Worm (Caenorhabditis elegans) whole organism, late embryonic: ENCODE data around the gene thk-1.
A peak's percentile ranks its signal among the peaks of the same experiment; 100 is the strongest.

ENCODE experiments used
- C38D4.7 ChIP-seq: fragments of 200-800 bp; sonication (Bioruptor generic); optimal IDR thresholded peaks from 2 replicates; lab custom pipeline; 2018; ENCODE audit warnings: mild to moderate bottlenecking, missing genetic modification characterization, moderate library complexity, missing compliant biosample characterization
- F13H6.1 ChIP-seq: sonication (generic microtip); optimal IDR thresholded peaks from 2 replicates; lab custom pipeline; 2016; ENCODE audit warnings: missing genetic modification characterization, missing compliant biosample characterization
- K09A11.1 ChIP-seq: sonication (generic microtip); optimal IDR thresholded peaks from 2 replicates; lab custom pipeline; 2017; ENCODE audit warnings: antibody characterized with exemption, mild to moderate bottlenecking, missing genetic modification characterization, missing compliant biosample characterization; ENCODE audit not compliant: insufficient read depth
- ahr-1 ChIP-seq: sonication (generic microtip); optimal IDR thresholded peaks from 2 replicates; lab custom pipeline; 2016; ENCODE audit warnings: missing genetic modification characterization, missing compliant biosample characterization
- ceh-18 ChIP-seq: sonication (generic microtip); optimal IDR thresholded peaks from 2 replicates; lab custom pipeline; 2016; ENCODE audit warnings: missing genetic modification characterization, missing compliant biosample characterization
- ceh-2 ChIP-seq: sonication (generic microtip); optimal IDR thresholded peaks from 2 replicates; lab custom pipeline; 2016; ENCODE audit warnings: missing genotype, missing genetic modification characterization, missing compliant biosample characterization
- ceh-30 ChIP-seq: fragments of 150-350 bp; optimal IDR thresholded peaks from 2 replicates; lab custom pipeline; 2014; ENCODE audit warnings: missing biosample characterization, missing genetic modification characterization
- ceh-31 ChIP-seq: sonication (generic microtip); optimal IDR thresholded peaks from 2 replicates; lab custom pipeline; 2016; ENCODE audit warnings: missing genetic modification characterization, missing compliant biosample characterization
- ceh-34 ChIP-seq: sonication (generic microtip); optimal IDR thresholded peaks from 2 replicates; lab custom pipeline; 2016; ENCODE audit warnings: mild to moderate bottlenecking, missing genetic modification characterization, missing compliant biosample characterization
- ceh-45 ChIP-seq: fragments of 200-800 bp; sonication (Bioruptor generic); IDR thresholded peaks from 2 replicates; pipeline ENCODE4 v1.3.6; 2022; ENCODE audit warnings: missing genetic modification reagents, missing genetic modification characterization, missing compliant biosample characterization
- ceh-6 ChIP-seq: fragments of 200-800 bp; sonication (Bioruptor generic); optimal IDR thresholded peaks from 2 replicates; lab custom pipeline; 2018; ENCODE audit warnings: mild to moderate bottlenecking, missing genetic modification characterization, missing compliant biosample characterization
- ceh-9 ChIP-seq: sonication (generic microtip); optimal IDR thresholded peaks from 2 replicates; lab custom pipeline; 2016; ENCODE audit warnings: mild to moderate bottlenecking, missing genetic modification characterization, inconsistent platforms, missing compliant biosample characterization
- elt-4 ChIP-seq: sonication (generic microtip); optimal IDR thresholded peaks from 2 replicates; lab custom pipeline; 2016; ENCODE audit warnings: missing genetic modification characterization, missing compliant biosample characterization
- fax-1 ChIP-seq: sonication (generic microtip); optimal IDR thresholded peaks from 2 replicates; lab custom pipeline; 2016; ENCODE audit warnings: missing genotype, missing genetic modification characterization, missing compliant biosample characterization
- fkh-10 ChIP-seq: fragments of 150-350 bp; optimal IDR thresholded peaks from 2 replicates; lab custom pipeline; 2014; ENCODE audit warnings: missing biosample characterization, missing genetic modification reagents, missing genetic modification characterization
- gmeb-2 ChIP-seq: sonication (generic microtip); optimal IDR thresholded peaks from 2 replicates; lab custom pipeline; 2016; ENCODE audit warnings: missing genetic modification characterization, inconsistent platforms, missing compliant biosample characterization
- hlh-15 ChIP-seq: sonication (generic microtip); optimal IDR thresholded peaks from 2 replicates; lab custom pipeline; 2016; ENCODE audit warnings: missing genetic modification characterization, missing compliant biosample characterization
- hlh-30 ChIP-seq: sonication (generic microtip); optimal IDR thresholded peaks from 2 replicates; lab custom pipeline; 2017; ENCODE audit warnings: antibody characterized with exemption, missing genetic modification characterization, missing compliant biosample characterization; ENCODE audit not compliant: insufficient read depth
- hlh-6 ChIP-seq: sonication (generic microtip); optimal IDR thresholded peaks from 2 replicates; lab custom pipeline; 2016; ENCODE audit warnings: missing genotype, missing genetic modification characterization, missing compliant biosample characterization
- lim-6 ChIP-seq: sonication (generic microtip); optimal IDR thresholded peaks from 2 replicates; lab custom pipeline; 2016; ENCODE audit warnings: missing genetic modification characterization, missing compliant biosample characterization
- madf-2 ChIP-seq: sonication (generic microtip); optimal IDR thresholded peaks from 2 replicates; lab custom pipeline; 2017; ENCODE audit warnings: missing genetic modification characterization, missing compliant biosample characterization
- mec-3 ChIP-seq: sonication (generic microtip); optimal IDR thresholded peaks from 2 replicates; lab custom pipeline; 2016; ENCODE audit warnings: borderline replicate concordance, missing genetic modification characterization, missing compliant biosample characterization
- nfya-1 ChIP-seq: sonication (generic microtip); optimal IDR thresholded peaks from 2 replicates; lab custom pipeline; 2017; ENCODE audit warnings: missing genetic modification characterization, mild to moderate bottlenecking, missing compliant biosample characterization, antibody characterized with exemption, moderate library complexity
- nhr-11 ChIP-seq: fragments of 150-350 bp; optimal IDR thresholded peaks from 2 replicates; lab custom pipeline; 2014; ENCODE audit warnings: missing biosample characterization, missing genetic modification characterization
- nhr-232 ChIP-seq: sonication (generic microtip); optimal IDR thresholded peaks from 2 replicates; lab custom pipeline; 2016; ENCODE audit warnings: missing genetic modification characterization, missing compliant biosample characterization
- npax-4 ChIP-seq: sonication (generic microtip); optimal IDR thresholded peaks from 2 replicates; lab custom pipeline; 2016; ENCODE audit warnings: missing genetic modification characterization, missing compliant biosample characterization
- pag-3 ChIP-seq: sonication (generic microtip); optimal IDR thresholded peaks from 2 replicates; lab custom pipeline; 2016; ENCODE audit warnings: missing compliant biosample characterization, missing genetic modification characterization, borderline replicate concordance
- pax-1 ChIP-seq: fragments of 150-350 bp; optimal IDR thresholded peaks from 2 replicates; lab custom pipeline; 2014; ENCODE audit warnings: missing biosample characterization, missing genetic modification characterization
- pha-4 ChIP-seq: fragments of 150-350 bp; optimal IDR thresholded peaks from 2 replicates; lab custom pipeline; 2018; ENCODE audit warnings: missing biosample characterization, missing genetic modification reagents, missing genetic modification characterization
- pqm-1 ChIP-seq: sonication (generic microtip); optimal IDR thresholded peaks from 2 replicates; lab custom pipeline; 2016; ENCODE audit warnings: missing genetic modification characterization, missing compliant biosample characterization
- ref-2 ChIP-seq: sonication (generic microtip); optimal IDR thresholded peaks from 2 replicates; lab custom pipeline; 2016; ENCODE audit warnings: missing genetic modification characterization, missing compliant biosample characterization
- rnt-1 ChIP-seq: sonication (generic microtip); optimal IDR thresholded peaks from 2 replicates; lab custom pipeline; 2016; ENCODE audit warnings: missing genetic modification characterization, missing compliant biosample characterization
- syd-9 ChIP-seq: sonication (generic microtip); optimal IDR thresholded peaks from 2 replicates; lab custom pipeline; 2016; ENCODE audit warnings: mild to moderate bottlenecking, missing genetic modification characterization, moderate library complexity, missing compliant biosample characterization
- tbx-2 ChIP-seq: sonication (generic microtip); optimal IDR thresholded peaks from 2 replicates; lab custom pipeline; 2016; ENCODE audit warnings: missing genetic modification characterization, missing compliant biosample characterization
- tbx-7 ChIP-seq: sonication (generic microtip); optimal IDR thresholded peaks from 2 replicates; lab custom pipeline; 2016; ENCODE audit warnings: missing genotype, missing genetic modification characterization, missing compliant biosample characterization
- ttx-3 ChIP-seq: sonication (generic microtip); optimal IDR thresholded peaks from 2 replicates; lab custom pipeline; 2016; ENCODE audit warnings: missing genetic modification reagents, missing genetic modification characterization, missing compliant biosample characterization
- unc-42 ChIP-seq: sonication (generic microtip); optimal IDR thresholded peaks from 2 replicates; lab custom pipeline; 2016; ENCODE audit warnings: missing genotype, missing genetic modification characterization, missing compliant biosample characterization
- unc-55 ChIP-seq: sonication (generic microtip); optimal IDR thresholded peaks from 2 replicates; lab custom pipeline; 2017; ENCODE audit warnings: missing biosample characterization, missing genetic modification reagents, missing genetic modification characterization
- ztf-16 ChIP-seq: sonication (generic microtip); optimal IDR thresholded peaks from 2 replicates; lab custom pipeline; 2017; ENCODE audit warnings: missing genetic modification characterization, missing compliant biosample characterization

The thk-1 gene

ce11 chrIV:10286655-10287054, 5.3 kb upstream of the thk-1 start, which contains the start of gene ebax-1:
TSS of gene ebax-1 (plus strand) at chrIV:10286955.
- TF ChIP-seq ceh-45 (GFP tag; lab: Robert Waterston, UW) (no peak), nhr-11 (tag; lab: Kevin White, UChicago) (no peak), madf-2 (tag; lab: Kevin White, UChicago) (no peak), ceh-2 (tag; lab: Kevin White, UChicago) (no peak), ceh-30 (tag; lab: Kevin White, UChicago) (no peak), C38D4.7 (GFP tag; lab: Kevin White, UChicago) (no peak), tbx-7 (tag; lab: Kevin White, UChicago) (no peak), pha-4 (tag; lab: Kevin White, UChicago) (no peak), elt-4 (no peak), pag-3 (no peak), hlh-6 (tag; lab: Kevin White, UChicago) (no peak), fkh-10 (GFP tag; lab: Kevin White, UChicago) (no peak), lim-6 (tag; lab: Kevin White, UChicago) (no peak), ceh-9 (no peak), gmeb-2 (tag; lab: Kevin White, UChicago) (no peak), ttx-3 (tag; lab: Kevin White, UChicago) (no peak), ahr-1 (tag; lab: Kevin White, UChicago) (no peak)

ce11 chrIV:10285328-10285727, 3.9 kb upstream of the thk-1 start:
- TF ChIP-seq unc-55: no peak
- TF ChIP-seq pax-1 (tag; lab: Kevin White, UChicago): no peak
- TF ChIP-seq ttx-3 (tag; lab: Kevin White, UChicago): no peak
- TF ChIP-seq nfya-1 (tag; lab: Kevin White, UChicago): no peak
- TF ChIP-seq npax-4 (tag; lab: Kevin White, UChicago): no peak
- TF ChIP-seq ceh-6 (GFP tag; lab: Kevin White, UChicago): no peak
- no peak for TF ChIP-seq mec-3 (tag; lab: Kevin White, UChicago)
- TF ChIP-seq, all 69 proteins: peak for 0

- TF ChIP-seq rnt-1 (tag; lab: Kevin White, UChicago): peak; percentile 14
- TF ChIP-seq unc-42 (tag; lab: Kevin White, UChicago): peak; percentile 42
- peak; percentile 84 for TF ChIP-seq nfya-1 (tag; lab: Kevin White, UChicago)
- TF ChIP-seq syd-9: no peak
- TF ChIP-seq ceh-34 (tag; lab: Kevin White, UChicago): peak; percentile 12
- TF ChIP-seq nhr-232 (tag; lab: Kevin White, UChicago): no peak
- TF ChIP-seq tbx-2 (tag; lab: Kevin White, UChicago): peak; percentile 65
- peak; percentile 12 for TF ChIP-seq F13H6.1 (tag; lab: Kevin White, UChicago)
- TF ChIP-seq ceh-18 (tag; lab: Kevin White, UChicago): peak; percentile 6
- peak; percentile 54 for TF ChIP-seq ceh-31 (tag; lab: Kevin White, UChicago)
- TF ChIP-seq, all 69 proteins: peak for 8
Measured at ce11 chrIV:10284194-10284910, 3.0 kb upstream of the thk-1 start, which contains the start of gene rad-51. TSS of gene rad-51 (minus strand) at chrIV:10284244.

ce11 chrIV:10277716-10278115, 3.7 kb downstream of the thk-1 start, which contains the start of gene Y43C5A.4:
TSS of gene Y43C5A.4 (plus strand) at chrIV:10278016.
- TF ChIP-seq fkh-10 (GFP tag; lab: Kevin White, UChicago) (no peak), ztf-16 (tag; lab: Kevin White, UChicago) (no peak), madf-2 (tag; lab: Kevin White, UChicago) (no peak), ceh-45 (GFP tag; lab: Robert Waterston, UW) (no peak), pax-1 (tag; lab: Kevin White, UChicago) (no peak), ref-2 (tag; lab: Kevin White, UChicago) (no peak), ceh-34 (tag; lab: Kevin White, UChicago) (no peak), tbx-7 (tag; lab: Kevin White, UChicago) (no peak), C38D4.7 (GFP tag; lab: Kevin White, UChicago) (no peak), ceh-18 (tag; lab: Kevin White, UChicago) (no peak), ceh-9 (no peak), hlh-6 (tag; lab: Kevin White, UChicago) (no peak), hlh-30 (tag; lab: Kevin White, UChicago) (no peak), hlh-15 (tag; lab: Kevin White, UChicago) (no peak), nfya-1 (tag; lab: Kevin White, UChicago) (no peak), K09A11.1 (no peak), fax-1 (tag; lab: Kevin White, UChicago) (no peak), rnt-1 (tag; lab: Kevin White, UChicago) (no peak), pqm-1 (tag; lab: Kevin White, UChicago) (no peak)
